Fruit fly (Drosophila melanogaster) whole organism, embryonic: Measurements from ENCODE around the gene ZIPIC.

ENCODE experiments used
- B-H1 ChIP-seq: fragments of 200-800 bp; sonication (Bioruptor generic); IDR thresholded peaks from 3 replicates; pipeline ENCODE4 v1.3.6; 2022; ENCODE audit warnings: missing biosample characterization, missing genetic modification characterization
- Bdp1 ChIP-seq: fragments of 200-800 bp; sonication (Bioruptor generic); optimal IDR thresholded peaks from 3 replicates; lab custom pipeline; 2016; ENCODE audit warnings: missing biosample characterization, missing genetic modification characterization
- CG11398 ChIP-seq: fragments of 200-800 bp; sonication (Bioruptor generic); optimal IDR thresholded peaks from 2 replicates; lab custom pipeline; 2016; ENCODE audit warnings: missing biosample characterization, missing genetic modification characterization
- CG12236 ChIP-seq: fragments of 200-800 bp; sonication (Bioruptor generic); optimal IDR thresholded peaks from 2 replicates; lab custom pipeline; 2016; ENCODE audit warnings: missing biosample characterization, missing genetic modification characterization
- CG1233 ChIP-seq: fragments of 200-800 bp; sonication (Bioruptor generic); optimal IDR thresholded peaks from 4 replicates; lab custom pipeline; 2018; ENCODE audit warnings: missing biosample characterization, mild to moderate bottlenecking, missing genetic modification characterization
- CG12744 ChIP-seq: fragments of 200-800 bp; sonication (Bioruptor generic); optimal IDR thresholded peaks from 2 replicates; lab custom pipeline; 2016; ENCODE audit warnings: missing biosample characterization, missing genetic modification characterization
- CG13894 ChIP-seq: fragments of 200-800 bp; sonication (Bioruptor generic); optimal IDR thresholded peaks from 3 replicates; lab custom pipeline; 2018; ENCODE audit warnings: missing biosample characterization, mild to moderate bottlenecking, missing genetic modification characterization, moderate library complexity
- CG17802 ChIP-seq: fragments of 200-800 bp; sonication (Bioruptor generic); optimal IDR thresholded peaks from 2 replicates; lab custom pipeline; 2018; ENCODE audit warnings: missing biosample characterization, mild to moderate bottlenecking, missing genetic modification characterization, moderate library complexity
- CG18262 ChIP-seq: fragments of 200-800 bp; optimal IDR thresholded peaks from 3 replicates; lab custom pipeline; 2019; ENCODE audit warnings: missing biosample characterization, mild to moderate bottlenecking, missing genetic modification characterization, moderate library complexity
- CG18619 ChIP-seq: fragments of 200-800 bp; sonication (Bioruptor generic); optimal IDR thresholded peaks from 3 replicates; lab custom pipeline; 2017; ENCODE audit warnings: missing biosample characterization, mild to moderate bottlenecking, missing genetic modification characterization
- CG2129 ChIP-seq: fragments of 200-800 bp; sonication (Bioruptor generic); IDR thresholded peaks from 2 replicates; pipeline ENCODE4 v1.3.6; 2022; ENCODE audit warnings: missing biosample characterization, missing genetic modification characterization; ENCODE audit not compliant: partially characterized antibody
- CG30020 ChIP-seq: fragments of 200-800 bp; optimal IDR thresholded peaks from 2 replicates; lab custom pipeline; 2019; ENCODE audit warnings: missing biosample characterization, mild to moderate bottlenecking, missing genetic modification characterization, moderate library complexity
- CG30431 ChIP-seq: fragments of 200-800 bp; sonication (Bioruptor generic); optimal IDR thresholded peaks from 2 replicates; lab custom pipeline; 2017; ENCODE audit warnings: missing biosample characterization, missing genetic modification characterization
- CG3163 ChIP-seq: fragments of 200-800 bp; sonication (Bioruptor generic); optimal IDR thresholded peaks from 3 replicates; lab custom pipeline; 2016; ENCODE audit warnings: missing biosample characterization, missing genetic modification characterization
- CG33213 ChIP-seq: fragments of 200-800 bp; sonication (Bioruptor generic); optimal IDR thresholded peaks from 3 replicates; lab custom pipeline; 2016; ENCODE audit warnings: missing biosample characterization, missing genetic modification characterization
- CG4360 ChIP-seq: fragments of 200-800 bp; sonication (Bioruptor generic); IDR thresholded peaks from 2 replicates; pipeline ENCODE4 v1.3.6; 2022; ENCODE audit warnings: missing biosample characterization, missing genetic modification characterization
- CG4707 ChIP-seq: fragments of 200-800 bp; sonication (Bioruptor generic); optimal IDR thresholded peaks from 2 replicates; lab custom pipeline; 2018; ENCODE audit warnings: missing biosample characterization, mild to moderate bottlenecking, missing genetic modification characterization, moderate library complexity
- CG8290 ChIP-seq, 3 experiments: fragments of 200-800 bp; sonication (Bioruptor generic); optimal IDR thresholded peaks; 2 replicates each; lab custom pipeline; 2016 to 2019; ENCODE audit warnings: missing biosample characterization in 3 of 3, missing genetic modification characterization in 3 of 3, mild to moderate bottlenecking in 2 of 3, moderate library complexity in 1 of 3
- CG8765 ChIP-seq: fragments of 200-800 bp; sonication (Bioruptor generic); IDR thresholded peaks from 2 replicates; pipeline ENCODE4 v1.3.6; 2022; ENCODE audit warnings: missing biosample characterization, missing genetic modification characterization
- CG9437 ChIP-seq: fragments of 200-800 bp; sonication (Bioruptor generic); optimal IDR thresholded peaks from 2 replicates; lab custom pipeline; 2018; ENCODE audit warnings: missing biosample characterization, mild to moderate bottlenecking, missing genetic modification characterization
- D ChIP-seq, 2 experiments: fragments of 200-800 bp in 1 of 2; fragments of >200 bp in 1 of 2; sonication (Bioruptor generic) in 1 of 2; optimal IDR thresholded peaks; 2 replicates in 1 of 2; 3 replicates in 1 of 2; lab custom pipeline; 2017; ENCODE audit warnings: mild to moderate bottlenecking in 1 of 2, missing biosample characterization in 1 of 2, missing genetic modification characterization in 1 of 2, missing genetic modification reagents in 1 of 2
- Dfd ChIP-seq, 2 experiments: fragments of >200 bp; optimal IDR thresholded peaks; 2 replicates each; lab custom pipeline; 2017; ENCODE audit warnings: missing biosample characterization in 2 of 2, missing genetic modification characterization in 2 of 2
- GATAe ChIP-seq: fragments of 200-800 bp; sonication (Bioruptor generic); conservative IDR thresholded peaks from 2 replicates; pipeline ENCODE4 v1.3.6; 2022; ENCODE audit warnings: missing biosample characterization, missing genetic modification characterization
- Hr3 ChIP-seq: fragments of 200-800 bp; sonication (Bioruptor generic); optimal IDR thresholded peaks from 3 replicates; lab custom pipeline; 2016; ENCODE audit warnings: missing biosample characterization, missing genetic modification characterization
- MBD-R2 ChIP-seq: fragments of 200-800 bp; sonication (Bioruptor generic); IDR thresholded peaks from 2 replicates; pipeline ENCODE4 v1.3.6; 2022; ENCODE audit warnings: missing biosample characterization, missing genetic modification characterization
- Med ChIP-seq: fragments of 200-800 bp; sonication (Bioruptor generic); peaks from one replicate; lab custom pipeline; 2016; ENCODE audit warnings: missing biosample characterization, missing genetic modification characterization, mild to moderate bottlenecking, inconsistent platforms, moderate library complexity
- Mrtf ChIP-seq: fragments of 200-800 bp; sonication (Bioruptor generic); IDR thresholded peaks from 3 replicates; pipeline ENCODE4 v1.3.6; 2022; ENCODE audit warnings: missing biosample characterization, missing genetic modification characterization
- Pdp1 ChIP-seq, 2 experiments: fragments of 200-800 bp; sonication (Bioruptor generic); optimal IDR thresholded peaks; 3 replicates each; lab custom pipeline; 2016; ENCODE audit warnings: missing biosample characterization in 2 of 2, missing genetic modification characterization in 2 of 2, mild to moderate bottlenecking in 1 of 2, moderate library complexity in 1 of 2
- Sox100B ChIP-seq: fragments of 200-800 bp; sonication (Bioruptor generic); optimal IDR thresholded peaks from 3 replicates; lab custom pipeline; 2018; ENCODE audit warnings: missing biosample characterization, mild to moderate bottlenecking, missing genetic modification characterization
- abd-A ChIP-seq: fragments of 200-800 bp; sonication (Bioruptor generic); optimal IDR thresholded peaks from 3 replicates; lab custom pipeline; 2019; ENCODE audit warnings: missing biosample characterization, mild to moderate bottlenecking, missing genetic modification characterization, moderate library complexity
- ase ChIP-seq: fragments of 200-800 bp; sonication (Bioruptor generic); IDR thresholded peaks from 3 replicates; pipeline ENCODE4 v1.3.6; 2022; ENCODE audit warnings: missing biosample characterization, missing genetic modification characterization
- chn ChIP-seq: fragments of 200-800 bp; sonication (Bioruptor generic); optimal IDR thresholded peaks from 2 replicates; lab custom pipeline; 2016; ENCODE audit warnings: missing biosample characterization, missing genetic modification characterization
- cwo ChIP-seq: fragments of 200-800 bp; sonication (Bioruptor generic); optimal IDR thresholded peaks from 3 replicates; lab custom pipeline; 2017; ENCODE audit warnings: missing biosample characterization, missing genetic modification characterization, mild to moderate bottlenecking, moderate library complexity, missing genetic modification reagents
- dmrt99B ChIP-seq: fragments of 200-800 bp; sonication (Bioruptor generic); optimal IDR thresholded peaks from 2 replicates; lab custom pipeline; 2018; ENCODE audit warnings: missing biosample characterization, mild to moderate bottlenecking, missing genetic modification characterization, moderate library complexity
- fru ChIP-seq: fragments of >200 bp; optimal IDR thresholded peaks from 2 replicates; lab custom pipeline; 2017
- fu2 ChIP-seq: fragments of 200-800 bp; sonication (Bioruptor generic); optimal IDR thresholded peaks from 2 replicates; lab custom pipeline; 2016; ENCODE audit warnings: missing biosample characterization, missing genetic modification characterization
- gt ChIP-seq: fragments of 200-800 bp; sonication (Bioruptor generic); IDR thresholded peaks from 2 replicates; pipeline ENCODE4 v1.3.6; 2022; ENCODE audit warnings: missing biosample characterization, missing genetic modification characterization
- insv ChIP-seq, 2 experiments: fragments of 200-800 bp; sonication (Bioruptor generic); optimal IDR thresholded peaks; 3 replicates each; lab custom pipeline; 2016 to 2018; ENCODE audit warnings: missing biosample characterization in 2 of 2, missing genetic modification characterization in 2 of 2
- lbe ChIP-seq: fragments of 200-800 bp; sonication (Bioruptor generic); optimal IDR thresholded peaks from 2 replicates; lab custom pipeline; 2016; ENCODE audit warnings: missing biosample characterization, mild to moderate bottlenecking, missing genetic modification characterization
- oc ChIP-seq: fragments of 200-800 bp; sonication (Bioruptor generic); optimal IDR thresholded peaks from 2 replicates; lab custom pipeline; 2018; ENCODE audit warnings: missing biosample characterization, mild to moderate bottlenecking, missing genetic modification characterization, moderate library complexity
- otp ChIP-seq: fragments of 200-800 bp; sonication (Bioruptor generic); IDR thresholded peaks from 3 replicates; pipeline ENCODE4, ENCODE4 v1.3.6; 2022; ENCODE audit warnings: missing biosample characterization, missing genetic modification characterization
- row ChIP-seq: fragments of 200-800 bp; sonication (Bioruptor generic); IDR thresholded peaks from 3 replicates; pipeline ENCODE4 v1.3.6; 2022; ENCODE audit warnings: missing biosample characterization, missing genetic modification characterization
- sc ChIP-seq, 3 experiments: fragments of >200 bp in 2 of 3; fragments of 200-800 bp in 1 of 3; sonication (Bioruptor generic) in 1 of 3; optimal IDR thresholded peaks; 2 replicates in 2 of 3; 3 replicates in 1 of 3; lab custom pipeline; 2017; ENCODE audit warnings: mild to moderate bottlenecking in 1 of 3, missing biosample characterization in 1 of 3, missing genetic modification characterization in 1 of 3, missing genetic modification reagents in 1 of 3
- sqz ChIP-seq: fragments of 200-800 bp; sonication (Bioruptor generic); optimal IDR thresholded peaks from 3 replicates; lab custom pipeline; 2018; ENCODE audit warnings: missing biosample characterization, mild to moderate bottlenecking, missing genetic modification characterization
- tap ChIP-seq: fragments of 200-800 bp; optimal IDR thresholded peaks from 3 replicates; lab custom pipeline; 2019; ENCODE audit warnings: missing biosample characterization, mild to moderate bottlenecking, missing genetic modification characterization, moderate library complexity
- trh ChIP-seq: fragments of 200-800 bp; sonication (Bioruptor generic); optimal IDR thresholded peaks from 2 replicates; lab custom pipeline; 2016; ENCODE audit warnings: missing biosample characterization, missing genetic modification characterization
- tup ChIP-seq: fragments of 200-800 bp; sonication (Bioruptor generic); optimal IDR thresholded peaks from 2 replicates; lab custom pipeline; 2016; ENCODE audit warnings: missing biosample characterization, mild to moderate bottlenecking, missing genetic modification characterization, moderate library complexity
- zfh1 ChIP-seq: fragments of 200-800 bp; sonication (Bioruptor generic); IDR thresholded peaks from 3 replicates; pipeline ENCODE4 v1.3.6; 2022; ENCODE audit warnings: missing biosample characterization, missing genetic modification characterization

The ZIPIC gene

DNA sequence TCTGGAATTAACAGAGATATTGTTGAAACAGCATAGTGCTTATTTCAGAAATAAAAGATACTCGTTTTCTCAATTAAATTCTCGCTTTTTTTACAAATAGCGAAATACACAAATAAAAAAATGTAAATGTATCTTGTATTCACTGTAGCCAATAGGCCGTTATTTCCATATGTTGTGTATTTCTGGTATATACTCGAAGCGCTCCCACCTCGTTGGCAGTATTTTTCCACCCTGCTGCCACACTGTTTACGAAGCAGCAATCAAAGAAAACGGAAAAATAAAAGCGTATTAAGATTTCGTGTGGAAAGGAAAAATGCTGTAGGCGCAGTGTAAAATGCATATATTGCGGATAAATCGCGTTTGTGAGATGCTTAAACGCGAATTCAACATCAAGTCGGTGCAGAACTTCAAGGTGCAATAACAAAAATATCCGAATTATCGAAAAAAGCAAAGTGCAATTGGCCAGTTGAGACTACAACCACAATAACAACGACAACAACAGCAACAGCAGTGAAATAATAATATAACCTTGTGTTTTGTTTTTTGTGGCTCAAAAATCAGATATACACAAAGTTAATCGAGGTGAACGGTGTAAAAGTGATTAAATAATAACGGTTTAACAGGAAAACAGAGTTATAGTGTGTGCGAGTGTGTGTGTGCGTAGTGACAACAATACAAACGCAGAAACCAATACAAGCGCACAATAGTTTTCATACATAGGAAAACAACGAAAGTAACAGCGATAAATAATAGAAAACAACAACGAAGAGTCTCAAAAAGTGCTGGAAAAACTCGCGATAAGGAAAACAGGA is 21.6 kb upstream of the ZIPIC start, which contains the start of gene sima:
Gene sima (plus strand): TSS at position 255 of the 812 bp plus-strand sequence.
- no peak for TF ChIP-seq CG8765 (GFP tag; lab: Robert Waterston, UW)
- TF ChIP-seq CG12744 = peak; percentile 14
- peak; percentile 43 for TF ChIP-seq cwo
- TF ChIP-seq tap (tag; lab: Kevin White, UChicago) = peak; percentile 3
- TF ChIP-seq CG4707 = no peak
- no peak for TF ChIP-seq CG1233 (GFP tag; lab: Kevin White, UChicago)
- TF ChIP-seq fu2 (GFP tag; lab: Kevin White, UChicago) = no peak
- peak; percentile 38 for TF ChIP-seq oc (tag; lab: Kevin White, UChicago)
- no peak for TF ChIP-seq sc (optimal IDR thresholded peaks at IDR 0.05; lab: Kevin White, UChicago)
- no peak for TF ChIP-seq sc (GFP tag; optimal IDR thresholded peaks at IDR 0.05; lab: Kevin White, UChicago)
- no peak for TF ChIP-seq D (optimal IDR thresholded peaks at IDR 0.05; lab: Kevin White, UChicago)
- TF ChIP-seq D (GFP tag; optimal IDR thresholded peaks at IDR 0.05; lab: Kevin White, UChicago) = no peak
- TF ChIP-seq lbe (GFP tag; lab: Kevin White, UChicago) = peak; percentile 3
- peak; percentile 23 for TF ChIP-seq CG18262 (tag; lab: Kevin White, UChicago)
- peak; percentile 19 for TF ChIP-seq sqz (GFP tag; lab: Kevin White, UChicago)
- TF ChIP-seq B-H1 (GFP tag; lab: Robert Waterston, UW) = no peak
- TF ChIP-seq zfh1 (GFP tag; lab: Robert Waterston, UW) = 0 out of 3 replicates have a peak, but pooled peaks have one; percentile 32
- TF ChIP-seq Bdp1 (GFP tag; lab: Kevin White, UChicago) = no peak
- peak; percentile 65 for TF ChIP-seq MBD-R2 (GFP tag; lab: Robert Waterston, UW)
- peak; percentile 83 for TF ChIP-seq Med (GFP tag; lab: Kevin White, UChicago)
- TF ChIP-seq CG12236 (GFP tag; lab: Kevin White, UChicago) = no peak
- no peak for TF ChIP-seq tup (GFP tag; lab: Kevin White, UChicago)
- no peak for TF ChIP-seq trh
- TF ChIP-seq insv (GFP tag; optimal IDR thresholded peaks at IDR 0.05; lab: Kevin White, UChicago) = no peak
- peak; percentile 56 for TF ChIP-seq CG13894
- TF ChIP-seq CG11398 (GFP tag; lab: Kevin White, UChicago) = no peak
- peak; percentile 16 to 61 for TF ChIP-seq Pdp1 (GFP tag; optimal IDR thresholded peaks at IDR 0.05; lab: Kevin White, UChicago)
- TF ChIP-seq dmrt99B (tag; lab: Kevin White, UChicago) = peak; percentile 34
- no peak for TF ChIP-seq GATAe (GFP tag; lab: Robert Waterston, UW)
- TF ChIP-seq CG33213 (GFP tag; lab: Kevin White, UChicago) = peak; percentile 62
- peak; percentile 40 for TF ChIP-seq CG30020 (tag; lab: Kevin White, UChicago)
- TF ChIP-seq chn (GFP tag; lab: Kevin White, UChicago) = peak; percentile 37
- no peak for TF ChIP-seq Sox100B (GFP tag; lab: Kevin White, UChicago)
- peak; percentile 9 for TF ChIP-seq Hr3
- TF ChIP-seq fru (lab: Kevin White, UChicago) = no peak
- TF ChIP-seq CG8290 (GFP tag; optimal IDR thresholded peaks at IDR 0.05; lab: Kevin White, UChicago) = no peak
- peak in 1 of 2 experiments; percentile 66 for TF ChIP-seq CG8290 (tag; optimal IDR thresholded peaks at IDR 0.05; lab: Kevin White, UChicago)
- TF ChIP-seq CG2129 (GFP tag; lab: Robert Waterston, UW) = no peak
- peak; percentile 80 for TF ChIP-seq row
- TF ChIP-seq CG4360 = no peak; the same call in 1 of the 2 replicates
- no peak for TF ChIP-seq CG3163 (GFP tag; lab: Kevin White, UChicago)
- no peak for TF ChIP-seq CG18619
- no peak for TF ChIP-seq CG9437 (GFP tag; lab: Kevin White, UChicago)
- no peak for TF ChIP-seq ase
- TF ChIP-seq otp (GFP tag; lab: Robert Waterston, UW) = no peak
- TF ChIP-seq Mrtf (GFP tag; lab: Robert Waterston, UW) = no peak
- no peak for TF ChIP-seq Dfd (GFP tag; optimal IDR thresholded peaks at IDR 0.05; lab: Kevin White, UChicago)
- no peak for TF ChIP-seq CG17802 (tag; lab: Kevin White, UChicago)
- peak; percentile 61 for TF ChIP-seq abd-A (tag; lab: Kevin White, UChicago)
- TF ChIP-seq CG30431 (GFP tag; lab: Kevin White, UChicago) = no peak
- TF ChIP-seq gt (GFP tag; lab: Robert Waterston, UW) = no peak
